Fruit fly (Drosophila melanogaster): Measurements from ENCODE around the gene CG7168.

CG7168 gene

DNA sequence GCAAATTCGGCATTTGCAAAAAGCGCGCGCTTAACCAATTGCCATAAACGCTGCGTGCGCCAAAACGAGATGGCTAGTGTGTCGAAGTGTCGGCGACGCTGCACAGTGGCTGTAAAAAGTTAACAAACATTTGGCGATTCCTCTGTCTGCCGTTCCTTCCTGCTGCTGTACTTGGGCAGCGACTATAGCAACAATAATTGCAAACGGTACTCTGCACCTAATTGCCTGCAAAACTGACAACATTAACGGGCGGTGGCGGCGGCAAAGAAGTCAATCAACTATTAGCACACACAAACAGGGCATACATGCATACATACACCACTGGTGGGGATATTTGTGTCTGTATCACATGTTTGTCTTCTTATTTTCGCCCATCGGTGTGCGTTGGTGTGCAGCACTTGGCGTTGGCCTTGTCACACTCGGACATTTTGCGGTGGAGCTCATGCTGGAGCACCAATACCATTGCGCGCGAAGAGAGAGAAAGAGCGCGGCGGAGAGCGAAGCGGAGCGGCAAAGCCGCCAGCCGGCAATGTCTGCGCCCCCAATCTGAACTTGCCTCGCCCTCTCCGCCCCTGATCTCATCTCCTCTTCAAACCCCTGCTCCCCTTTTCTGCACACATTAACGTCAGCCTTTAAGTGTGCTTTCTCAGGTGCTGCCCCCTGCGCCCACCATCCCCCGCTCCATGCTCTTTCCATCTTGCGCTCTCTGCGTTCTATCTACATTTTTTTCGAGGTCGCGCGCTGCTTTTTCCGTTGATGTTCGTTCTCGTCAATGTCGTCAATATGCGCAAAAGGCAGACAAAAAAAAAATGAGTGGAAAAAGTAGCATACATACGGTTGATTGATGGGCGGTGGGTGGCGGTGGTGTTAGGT, 18.5 kb upstream of the CG7168 start (continued):
- peak in 1 of 2 experiments; percentile 59 for TF ChIP-seq Hr78 (GFP tag; optimal IDR thresholded peaks at IDR 0.05)
- no peak for TF ChIP-seq CG1024 (GFP tag; IDR thresholded peaks at IDR 0.05)
- peak; percentile 23; the same call in 1 of the 2 replicates for TF ChIP-seq Taf1 (GFP tag; IDR thresholded peaks at IDR 0.05)
- TF ChIP-seq CG12071 (GFP tag; optimal IDR thresholded peaks at IDR 0.05), result no peak
- no peak for TF ChIP-seq sisA (GFP tag; IDR thresholded peaks at IDR 0.05)
- no peak for TF ChIP-seq CG9215 (GFP tag; IDR thresholded peaks at IDR 0.05)
- no peak for TF ChIP-seq aop (GFP tag; IDR thresholded peaks at IDR 0.05)
- no peak for TF ChIP-seq bsh (GFP tag; optimal IDR thresholded peaks at IDR 0.05)
- peak; percentile 54; the same call in 1 of the 2 replicates for TF ChIP-seq NFAT (GFP tag; IDR thresholded peaks at IDR 0.05)
- TF ChIP-seq D (optimal IDR thresholded peaks at IDR 0.05), result no peak
- TF ChIP-seq D (GFP tag; optimal IDR thresholded peaks at IDR 0.05), result no peak
- TF ChIP-seq pb (GFP tag; optimal IDR thresholded peaks at IDR 0.05), result no peak
- no peak for TF ChIP-seq en (GFP tag; optimal IDR thresholded peaks at IDR 0.05)
- peak; percentile 42 for TF ChIP-seq Hmr (GFP tag; optimal IDR thresholded peaks at IDR 0.05)
- TF ChIP-seq CG34376 (GFP tag; optimal IDR thresholded peaks at IDR 0.05), result peak; percentile 51
- TF ChIP-seq Deaf1 (tag; optimal IDR thresholded peaks at IDR 0.05), result peak; percentile 15
- no peak for TF ChIP-seq tup (GFP tag; optimal IDR thresholded peaks at IDR 0.05)
- peak; percentile 9 for TF ChIP-seq Fer1 (GFP tag; optimal IDR thresholded peaks at IDR 0.05)
- TF ChIP-seq CG2678 (tag; optimal IDR thresholded peaks at IDR 0.05), result peak; percentile 16
- TF ChIP-seq Hsf (GFP tag; optimal IDR thresholded peaks at IDR 0.05), result peak; percentile 7
- no peak for TF ChIP-seq CG4424 (GFP tag; optimal IDR thresholded peaks at IDR 0.05)
- no peak for TF ChIP-seq Usf (GFP tag; optimal IDR thresholded peaks at IDR 0.05)
- no peak for TF ChIP-seq nerfin-2 (GFP tag; IDR thresholded peaks at IDR 0.05; ENCODE audit: partially characterized antibody)
- no peak for TF ChIP-seq CG11723 (GFP tag; optimal IDR thresholded peaks at IDR 0.05)
- TF ChIP-seq abd-A (tag; optimal IDR thresholded peaks at IDR 0.05), result peak; percentile 91
- TF ChIP-seq zfh1 (GFP tag; IDR thresholded peaks at IDR 0.05), result 0 out of 3 replicates have a peak, but pooled peaks have one; percentile 41
- no peak for TF ChIP-seq CG13123 (GFP tag; optimal IDR thresholded peaks at IDR 0.05)
- no peak for TF ChIP-seq Bteb2 (GFP tag; optimal IDR thresholded peaks at IDR 0.05)
- TF ChIP-seq Xrp1 (GFP tag; IDR thresholded peaks at IDR 0.05), result peak; percentile 5; the same call in 1 of the 2 replicates
- no peak for TF ChIP-seq CG11398 (GFP tag; optimal IDR thresholded peaks at IDR 0.05)
- peak; percentile 26 for TF ChIP-seq HmgD (GFP tag; optimal IDR thresholded peaks at IDR 0.05)
- TF ChIP-seq dimm (GFP tag; IDR thresholded peaks at IDR 0.05), result no peak
- TF ChIP-seq disco-r (GFP tag; optimal IDR thresholded peaks at IDR 0.05), result no peak
- TF ChIP-seq CG6791 (GFP tag; IDR thresholded peaks at IDR 0.05; ENCODE audit: partially characterized antibody), result no peak
- TF ChIP-seq Dip3 (GFP tag; optimal IDR thresholded peaks at IDR 0.05), result no peak
- TF ChIP-seq schlank (tag; optimal IDR thresholded peaks at IDR 0.05), result no peak
- peak; percentile 8 for TF ChIP-seq pzg (GFP tag; optimal IDR thresholded peaks at IDR 0.05)
- TF ChIP-seq CG14441 (GFP tag; IDR thresholded peaks at IDR 0.05), result no peak
- TF ChIP-seq Bgb (GFP tag; IDR thresholded peaks at IDR 0.05; ENCODE audit: partially characterized antibody), result peak; percentile 28; the same call in 1 of the 2 replicates
- TF ChIP-seq Doc3 (GFP tag; IDR thresholded peaks at IDR 0.05; ENCODE audit: partially characterized antibody), result 0 out of 3 replicates have a peak, but pooled peaks have one; percentile 29
- no peak for TF ChIP-seq HLH3B (GFP tag; IDR thresholded peaks at IDR 0.05)
- TF ChIP-seq Ssrp (tag; optimal IDR thresholded peaks at IDR 0.05), result no peak
- no peak for TF ChIP-seq zfh2 (GFP tag; optimal IDR thresholded peaks at IDR 0.05)
- TF ChIP-seq CG5245 (GFP tag; optimal IDR thresholded peaks at IDR 0.05), result no peak
- peak; percentile 3 for TF ChIP-seq org-1 (GFP tag; optimal IDR thresholded peaks at IDR 0.05)
- TF ChIP-seq ara (GFP tag; IDR thresholded peaks at IDR 0.05), result no peak
- peak; percentile 18 for TF ChIP-seq Hand (GFP tag; optimal IDR thresholded peaks at IDR 0.05)
- peak; percentile 4 for TF ChIP-seq bcd (GFP tag; optimal IDR thresholded peaks at IDR 0.05)
- TF ChIP-seq CG2712 (tag; optimal IDR thresholded peaks at IDR 0.05), result peak; percentile 32

All from whole organism, embryonic.